Worm (Caenorhabditis elegans) whole organism, L3 larva: Measurements from ENCODE around the gene dhs-21.

Experiments
- R02D3.7 ChIP-seq: fragments of 150-350 bp; optimal IDR thresholded peaks from 2 replicates; lab custom pipeline; 2014; ENCODE audit warnings: missing biosample characterization, missing genetic modification characterization
- ZK546.5 ChIP-seq: sonication (generic microtip); optimal IDR thresholded peaks from 2 replicates; lab custom pipeline; 2017; ENCODE audit warnings: missing biosample characterization, missing genetic modification characterization
- aly-2 ChIP-seq: fragments of 150-350 bp; optimal IDR thresholded peaks from 2 replicates; lab custom pipeline; 2014; ENCODE audit warnings: missing biosample characterization, missing genetic modification characterization
- ama-1 ChIP-seq: fragments of 150-350 bp; optimal IDR thresholded peaks from 2 replicates; lab custom pipeline; 2018
- ceh-16 ChIP-seq: sonication (generic microtip); optimal IDR thresholded peaks from 2 replicates; lab custom pipeline; 2017; ENCODE audit warnings: missing biosample characterization, missing genetic modification characterization
- ceh-82 ChIP-seq: fragments of 150-350 bp; optimal IDR thresholded peaks from 2 replicates; lab custom pipeline; 2014; ENCODE audit warnings: missing biosample characterization, missing genetic modification characterization
- ceh-9 ChIP-seq: sonication (generic microtip); optimal IDR thresholded peaks from 2 replicates; lab custom pipeline; 2018; ENCODE audit warnings: missing biosample characterization, missing genetic modification characterization
- daf-12 ChIP-seq: fragments of 150-350 bp; optimal IDR thresholded peaks from 2 replicates; lab custom pipeline; 2014; ENCODE audit warnings: missing biosample characterization, missing genetic modification reagents, missing genetic modification characterization
- elt-2 ChIP-seq: sonication (generic microtip); optimal IDR thresholded peaks from 2 replicates; lab custom pipeline; 2016; ENCODE audit warnings: missing genetic modification reagents, mild to moderate bottlenecking, missing genetic modification characterization, missing compliant biosample characterization
- elt-3 ChIP-seq, 3 experiments: fragments of 150-350 bp in 1 of 3; sonication (generic microtip) in 2 of 3; optimal IDR thresholded peaks; 2 replicates in 2 of 3; 4 replicates in 1 of 3; lab custom pipeline; 2014 to 2017; ENCODE audit warnings: missing biosample characterization in 3 of 3, missing genetic modification characterization in 3 of 3
- eor-1 ChIP-seq, 2 experiments: fragments of 150-350 bp; optimal IDR thresholded peaks; 2 replicates each; lab custom pipeline; 2014 to 2018; ENCODE audit warnings: missing biosample characterization in 2 of 2, missing genetic modification characterization in 2 of 2
- fos-1 ChIP-seq: fragments of 150-350 bp; optimal IDR thresholded peaks from 2 replicates; lab custom pipeline; 2014; ENCODE audit warnings: missing biosample characterization, missing genetic modification characterization
- hmg-11 ChIP-seq: sonication (generic microtip); optimal IDR thresholded peaks from 2 replicates; lab custom pipeline; 2016; ENCODE audit warnings: missing genetic modification characterization, missing compliant biosample characterization
- jun-1 ChIP-seq: fragments of 150-350 bp; optimal IDR thresholded peaks from 2 replicates; lab custom pipeline; 2014; ENCODE audit warnings: missing biosample characterization, missing genetic modification reagents, missing genetic modification characterization
- lin-15B ChIP-seq: fragments of 150-350 bp; optimal IDR thresholded peaks from 2 replicates; lab custom pipeline; 2014; ENCODE audit warnings: missing biosample characterization, missing genetic modification characterization
- lin-39 ChIP-seq: fragments of 150-350 bp; optimal IDR thresholded peaks from 2 replicates; lab custom pipeline; 2018; ENCODE audit warnings: missing biosample characterization, missing genetic modification reagents, missing genetic modification characterization
- mdl-1 ChIP-seq: fragments of 150-350 bp; optimal IDR thresholded peaks from 2 replicates; lab custom pipeline; 2014; ENCODE audit warnings: missing biosample characterization, missing genetic modification characterization
- mml-1 ChIP-seq: fragments of 150-350 bp; sonication (generic microtip); optimal IDR thresholded peaks from 3 replicates; lab custom pipeline; 2014; ENCODE audit warnings: missing biosample characterization, missing genetic modification characterization
- nfya-1 ChIP-seq: sonication (generic microtip); optimal IDR thresholded peaks from 2 replicates; lab custom pipeline; 2017; ENCODE audit warnings: missing genetic modification characterization, mild to moderate bottlenecking, missing compliant biosample characterization, antibody characterized with exemption, moderate library complexity; ENCODE audit not compliant: insufficient read depth
- nhr-11 ChIP-seq: fragments of 150-350 bp; optimal IDR thresholded peaks from 2 replicates; lab custom pipeline; 2014; ENCODE audit warnings: missing biosample characterization, missing genetic modification characterization
- nhr-12 ChIP-seq: fragments of 150-350 bp; optimal IDR thresholded peaks from 2 replicates; lab custom pipeline; 2014; ENCODE audit warnings: missing biosample characterization, missing genetic modification characterization
- nhr-237 ChIP-seq: fragments of 150-350 bp; optimal IDR thresholded peaks from 2 replicates; lab custom pipeline; 2014; ENCODE audit warnings: missing biosample characterization, missing genetic modification characterization
- nhr-25 ChIP-seq: sonication (generic microtip); optimal IDR thresholded peaks from 2 replicates; lab custom pipeline; 2017; ENCODE audit warnings: missing biosample characterization, missing genetic modification characterization
- nhr-43 ChIP-seq: sonication (generic microtip); optimal IDR thresholded peaks from 2 replicates; lab custom pipeline; 2016; ENCODE audit warnings: mild to moderate bottlenecking, missing genetic modification characterization, missing compliant biosample characterization; ENCODE audit not compliant: poor library complexity, severe bottlenecking
- nhr-77 ChIP-seq: fragments of 150-350 bp; optimal IDR thresholded peaks from 2 replicates; lab custom pipeline; 2014; ENCODE audit warnings: missing biosample characterization, missing genetic modification characterization
- pha-4 ChIP-seq: fragments of 150-350 bp; optimal IDR thresholded peaks from 2 replicates; lab custom pipeline; 2014; ENCODE audit warnings: missing biosample characterization, missing genetic modification reagents, missing genetic modification characterization
- pqm-1 ChIP-seq: fragments of 150-350 bp; optimal IDR thresholded peaks from 2 replicates; lab custom pipeline; 2017; ENCODE audit warnings: missing biosample characterization, missing genetic modification characterization, inconsistent platforms
- skn-1 ChIP-seq: fragments of 150-350 bp; optimal IDR thresholded peaks from 2 replicates; lab custom pipeline; 2014; ENCODE audit warnings: missing biosample characterization, missing genetic modification characterization
- snpc-4 ChIP-seq: fragments of 150-350 bp; optimal IDR thresholded peaks from 2 replicates; lab custom pipeline; 2014; ENCODE audit warnings: missing biosample characterization, missing genetic modification characterization
- tbx-2 ChIP-seq: sonication (generic microtip); optimal IDR thresholded peaks from 2 replicates; lab custom pipeline; 2016; ENCODE audit warnings: mild to moderate bottlenecking, missing genetic modification characterization, missing compliant biosample characterization
- unc-62 ChIP-seq: fragments of 150-350 bp; sonication (generic microtip); optimal IDR thresholded peaks from 4 replicates; lab custom pipeline; 2014; ENCODE audit warnings: missing biosample characterization, missing genetic modification reagents, missing genetic modification characterization
- zag-1 ChIP-seq: fragments of 150-350 bp; optimal IDR thresholded peaks from 2 replicates; lab custom pipeline; 2014; ENCODE audit warnings: missing biosample characterization, missing genetic modification characterization
- ztf-11 ChIP-seq: fragments of 150-350 bp; optimal IDR thresholded peaks from 2 replicates; lab custom pipeline; 2014; ENCODE audit warnings: missing biosample characterization, missing genetic modification characterization
- ztf-4 ChIP-seq: fragments of 150-350 bp; optimal IDR thresholded peaks from 2 replicates; lab custom pipeline; 2014; ENCODE audit warnings: missing biosample characterization, missing genetic modification characterization

Gene dhs-21

DNA sequence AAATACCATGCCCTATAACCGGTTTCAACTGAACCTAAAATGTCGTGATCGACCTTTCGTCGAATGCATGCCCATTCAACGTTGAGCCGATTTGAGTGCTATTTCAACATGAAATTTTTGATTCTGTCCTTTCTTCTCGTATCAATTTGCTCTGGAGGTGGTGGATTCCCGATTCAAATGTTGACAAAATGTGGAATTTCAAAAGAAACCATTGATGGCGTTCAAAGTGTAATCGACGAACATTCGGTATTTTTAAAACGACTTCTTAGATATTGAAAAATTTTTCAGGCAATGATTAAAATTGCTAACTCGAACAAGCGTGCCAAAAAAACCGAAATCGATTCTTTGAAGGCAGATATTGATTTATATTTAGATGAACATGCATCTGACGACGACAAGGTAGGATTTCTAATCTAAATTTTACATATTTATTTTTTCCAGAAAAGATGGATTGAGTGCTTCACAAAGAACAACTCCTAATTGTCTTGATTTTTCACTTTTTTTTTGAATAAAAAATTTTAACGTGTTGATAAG lies 6.3 kb downstream of the dhs-21 start, which contains the start of gene R11D1.13:
TSS of gene R11D1.13 (plus strand) at position 51 of the 534 bp plus-strand sequence.
- TF ChIP-seq nhr-77 (tag; lab: Kevin White, UChicago): no peak
- TF ChIP-seq unc-62 (GFP tag; lab: Kevin White, UChicago): no peak
- no peak for TF ChIP-seq ceh-9 (tag; lab: Kevin White, UChicago)
- no peak for TF ChIP-seq hmg-11 (tag; lab: Kevin White, UChicago)
- no peak for TF ChIP-seq fos-1 (tag; lab: Kevin White, UChicago)
- no peak for TF ChIP-seq zag-1
- no peak for TF ChIP-seq ZK546.5
- TF ChIP-seq ama-1 (lab: Kevin White, UChicago): no peak
- TF ChIP-seq ceh-16 (tag; lab: Kevin White, UChicago): no peak
- no peak for TF ChIP-seq ztf-11 (tag; lab: Kevin White, UChicago)
- TF ChIP-seq nhr-25 (tag; lab: Kevin White, UChicago): no peak
- no peak for TF ChIP-seq pha-4 (tag; lab: Kevin White, UChicago)
- TF ChIP-seq daf-12 (tag; lab: Kevin White, UChicago): no peak
- TF ChIP-seq pqm-1 (tag; lab: Kevin White, UChicago): no peak
- no peak for TF ChIP-seq nhr-11 (tag; lab: Kevin White, UChicago)

DNA sequence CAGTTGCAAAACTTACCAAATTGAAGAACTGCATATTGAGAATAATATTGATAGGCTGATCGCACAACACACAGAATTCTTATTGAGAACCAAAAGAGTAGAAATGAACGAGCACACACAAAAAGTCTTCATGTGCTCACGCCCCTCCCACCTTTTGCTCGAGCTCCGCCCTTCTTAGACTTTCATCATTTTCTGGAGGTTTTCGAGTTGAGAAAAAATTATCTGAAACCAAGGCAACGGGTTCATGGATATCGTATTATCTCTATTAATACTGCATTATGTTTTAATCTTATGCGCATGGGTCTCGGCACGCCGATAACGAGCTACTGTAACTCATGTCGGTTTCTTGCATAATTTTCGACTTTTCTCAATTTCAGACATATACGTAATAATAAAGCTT lies 7.6 kb downstream of the dhs-21 start, which contains the start of gene R11D1.12:
TSS of gene R11D1.12 (minus strand) at position 101 of the 400 bp plus-strand sequence.
- no peak for TF ChIP-seq unc-62 (GFP tag; lab: Kevin White, UChicago)
- TF ChIP-seq ztf-4: no peak
- TF ChIP-seq tbx-2 (tag; lab: Kevin White, UChicago): no peak
- TF ChIP-seq lin-39 (tag; lab: Kevin White, UChicago): no peak
- no peak for TF ChIP-seq mdl-1 (tag; lab: Kevin White, UChicago)
- TF ChIP-seq lin-15B (tag; lab: Kevin White, UChicago): no peak
- TF ChIP-seq ceh-16 (tag; lab: Kevin White, UChicago): no peak
- TF ChIP-seq snpc-4 (tag; lab: Kevin White, UChicago): no peak
- TF ChIP-seq nfya-1: no peak
- TF ChIP-seq jun-1 (tag; lab: Kevin White, UChicago): no peak
- TF ChIP-seq elt-3 (tag; optimal IDR thresholded peaks at IDR 0.05; lab: Kevin White, UChicago): no peak
- no peak for TF ChIP-seq fos-1 (tag; lab: Kevin White, UChicago)
- TF ChIP-seq mml-1: no peak
- TF ChIP-seq pqm-1 (tag; lab: Kevin White, UChicago): no peak
- no peak for TF ChIP-seq nhr-77 (tag; lab: Kevin White, UChicago)

DNA sequence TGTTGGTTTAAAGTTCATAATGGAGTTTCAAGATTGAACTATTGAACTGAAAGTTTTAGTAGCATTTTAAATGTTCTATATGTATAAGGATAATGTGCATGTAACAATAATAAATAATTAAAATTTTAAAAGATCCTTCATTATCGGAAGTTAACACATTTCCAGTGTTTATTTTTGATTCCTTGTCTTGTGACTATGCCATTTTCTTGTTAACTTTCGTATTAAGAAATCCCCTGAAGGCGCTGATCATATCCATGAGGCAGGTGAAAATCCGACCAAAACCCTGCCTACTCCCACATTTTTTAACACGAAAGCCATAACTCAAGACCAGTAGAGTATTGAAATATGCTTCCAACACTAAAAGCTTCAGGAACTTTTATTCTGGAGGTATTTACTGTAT lies 13.7 kb downstream of the dhs-21 start, which contains the start of gene R11D1.7:
TSS of gene R11D1.7 (plus strand) at position 301 of the 400 bp plus-strand sequence.
- TF ChIP-seq ceh-82 (tag; lab: Kevin White, UChicago) (no peak), elt-2 (tag; lab: Kevin White, UChicago) (no peak), ceh-9 (tag; lab: Kevin White, UChicago) (no peak), hmg-11 (tag; lab: Kevin White, UChicago) (no peak), nhr-77 (tag; lab: Kevin White, UChicago) (no peak)

DNA sequence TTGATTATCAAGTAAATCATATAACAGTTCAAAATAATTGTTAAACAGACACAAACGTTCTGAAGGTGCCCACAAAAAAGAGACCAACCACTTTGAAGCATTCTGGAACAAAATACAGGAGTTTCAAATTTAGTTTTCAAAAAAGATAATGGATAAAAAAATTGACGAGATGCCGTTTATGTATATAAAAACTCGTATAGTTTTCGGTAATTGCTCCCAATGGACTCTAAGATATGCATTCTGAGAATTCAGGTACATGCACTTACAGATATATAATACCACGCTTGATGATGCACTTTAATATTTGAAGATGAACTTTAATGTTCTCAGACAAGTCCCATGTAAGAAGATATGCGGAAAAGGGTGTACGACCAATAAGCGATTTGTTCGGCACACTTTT lies 14.8 kb downstream of the dhs-21 start, which contains the start of gene str-181:
TSS of gene str-181 (minus strand) at position 101 of the 400 bp plus-strand sequence.
- TF ChIP-seq aly-2 (tag; lab: Kevin White, UChicago): no peak
- no peak for TF ChIP-seq lin-39 (tag; lab: Kevin White, UChicago)
- TF ChIP-seq nhr-12 (tag; lab: Kevin White, UChicago): no peak
- no peak for TF ChIP-seq skn-1
- TF ChIP-seq ceh-9 (tag; lab: Kevin White, UChicago): no peak
- no peak for TF ChIP-seq daf-12 (tag; lab: Kevin White, UChicago)

DNA sequence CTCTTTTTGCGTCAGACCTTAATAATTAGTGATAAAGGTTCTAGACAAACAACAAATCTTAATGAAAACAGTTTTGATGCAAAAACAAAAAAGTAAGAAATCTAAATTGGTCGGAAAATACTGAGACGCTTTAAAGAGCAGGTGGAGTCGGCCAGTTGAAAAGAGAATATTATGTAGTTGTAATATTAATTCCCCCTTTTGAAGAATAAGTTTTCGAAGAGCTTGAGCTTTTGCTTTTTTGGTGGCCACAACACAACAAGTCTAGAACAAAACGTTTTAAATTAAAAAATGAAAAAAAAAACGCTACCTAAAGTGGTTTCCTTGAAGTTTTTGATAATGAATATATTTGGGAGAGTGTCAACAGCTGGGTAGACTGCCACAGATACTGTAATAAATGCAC lies 17.0 kb downstream of the dhs-21 start, which contains the start of gene str-178:
TSS of gene str-178 (minus strand) at position 101 of the 400 bp plus-strand sequence.
- TF ChIP-seq skn-1: no peak
- TF ChIP-seq R02D3.7 (tag; lab: Kevin White, UChicago): no peak
- TF ChIP-seq fos-1 (tag; lab: Kevin White, UChicago): no peak
- TF ChIP-seq nhr-43: no peak
- TF ChIP-seq ZK546.5: no peak
- no peak for TF ChIP-seq ceh-82 (tag; lab: Kevin White, UChicago)
- no peak for TF ChIP-seq snpc-4 (tag; lab: Kevin White, UChicago)
- TF ChIP-seq eor-1 (tag; optimal IDR thresholded peaks at IDR 0.05; lab: Kevin White, UChicago): no peak
- TF ChIP-seq nhr-237: no peak
